Worm (Caenorhabditis elegans): ENCODE data around the gene C15H7.3.

Gene C15H7.3

DNA sequence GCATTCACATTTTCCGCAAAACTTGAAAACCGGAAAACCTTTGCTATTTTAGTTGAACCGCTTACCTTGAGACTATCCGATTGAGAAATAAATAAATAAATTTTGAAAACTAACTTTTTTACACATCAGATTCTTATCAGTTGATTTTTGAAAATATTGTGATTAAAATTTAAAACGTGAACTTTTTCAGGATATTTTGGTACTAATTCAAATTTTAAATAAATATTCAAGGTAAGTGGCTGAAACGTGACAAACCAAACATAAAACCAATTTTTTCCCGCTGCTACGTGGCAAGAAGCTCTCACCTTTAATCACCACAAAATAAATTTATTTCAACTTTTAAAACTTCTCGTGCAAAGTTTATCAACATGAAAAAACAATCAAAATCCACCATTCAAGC is at the start of gene C15H7.3:
Gene C15H7.3, minus strand, starts transcription at position 101 of the 400 bp plus-strand sequence.
- TF ChIP-seq dve-1 (tag; optimal IDR thresholded peaks at IDR 0.05): no peak
- no peak for TF ChIP-seq sox-4 (tag; optimal IDR thresholded peaks at IDR 0.05)
- TF ChIP-seq ama-1 (optimal IDR thresholded peaks at IDR 0.05): no peak
- no peak for TF ChIP-seq ceh-2 (tag; optimal IDR thresholded peaks at IDR 0.05)
- no peak for TF ChIP-seq nhr-11 (tag; optimal IDR thresholded peaks at IDR 0.05)
- no peak for TF ChIP-seq T23F11.4 (GFP tag; optimal IDR thresholded peaks at IDR 0.05)

DNA sequence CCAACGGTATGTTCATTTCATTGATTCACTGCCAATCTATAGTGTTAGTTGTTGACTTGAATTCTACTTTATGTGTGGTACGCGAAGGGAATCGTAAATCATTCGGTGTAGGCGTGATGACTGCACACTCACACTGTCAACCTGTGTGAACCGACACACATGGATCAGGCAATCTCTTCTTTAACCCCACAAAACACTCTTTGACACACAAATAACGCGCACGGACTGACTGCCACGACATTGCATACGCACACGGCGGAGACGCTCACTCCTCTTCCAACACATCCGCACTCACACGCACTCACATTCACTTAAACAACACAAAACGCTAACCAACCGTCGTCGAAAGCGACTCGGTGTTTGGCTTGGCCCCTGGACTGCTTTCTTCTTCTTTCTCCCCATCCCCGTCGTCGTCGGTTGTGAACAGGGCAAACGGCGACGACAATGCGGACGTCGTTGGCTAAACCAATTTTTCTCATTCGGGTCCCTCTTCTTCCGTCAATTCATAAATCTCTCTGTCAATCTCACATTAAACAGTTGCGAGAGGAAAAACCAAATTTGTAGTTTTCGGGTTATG is 48.4 kb upstream of the C15H7.3 start:
- TF ChIP-seq ceh-19 (GFP tag; optimal IDR thresholded peaks at IDR 0.05) (no peak), ceh-22 (tag; optimal IDR thresholded peaks at IDR 0.05) (no peak), sdc-2 (tag; optimal IDR thresholded peaks at IDR 0.05) (peak; percentile 29), hlh-6 (tag; optimal IDR thresholded peaks at IDR 0.05) (peak; percentile 50), unc-55 (GFP tag; optimal IDR thresholded peaks at IDR 0.05) (peak; percentile 80), hlh-8 (tag; optimal IDR thresholded peaks at IDR 0.05) (no peak), unc-42 (tag; optimal IDR thresholded peaks at IDR 0.05) (peak; percentile 40), ceh-31 (tag; optimal IDR thresholded peaks at IDR 0.05) (peak; percentile 2)

DNA sequence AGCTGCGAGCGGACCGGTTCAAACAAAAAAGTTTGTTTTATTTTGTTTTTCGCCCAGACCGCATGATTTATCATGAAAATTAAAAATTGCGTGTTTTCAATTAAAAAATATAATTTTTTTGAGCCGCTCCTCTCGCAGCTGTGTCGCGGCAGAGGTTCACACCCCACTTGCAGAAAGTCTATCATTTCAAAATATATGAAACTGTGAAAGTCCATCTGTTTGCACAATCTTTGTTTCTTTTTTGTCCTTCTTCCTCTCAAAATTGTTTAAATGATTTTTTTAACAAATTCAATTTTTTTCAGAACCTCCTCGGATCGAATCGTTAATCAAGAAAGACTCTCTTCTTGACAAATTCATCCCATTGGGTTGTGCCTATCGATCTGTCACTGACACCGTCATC is 47.8 kb upstream of the C15H7.3 start, which contains the start of gene tlk-1:
Gene tlk-1, plus strand, starts transcription at position 301 of the 400 bp plus-strand sequence.
- TF ChIP-seq ceh-14 (tag; optimal IDR thresholded peaks at IDR 0.05) (no peak), pha-4 (tag; optimal IDR thresholded peaks at IDR 0.05) (no peak), unc-3 (GFP tag; conservative IDR thresholded peaks at IDR 0.05) (no peak), unc-3 (tag; optimal IDR thresholded peaks at IDR 0.05) (no peak), elt-2 (tag; optimal IDR thresholded peaks at IDR 0.05) (no peak)

DNA sequence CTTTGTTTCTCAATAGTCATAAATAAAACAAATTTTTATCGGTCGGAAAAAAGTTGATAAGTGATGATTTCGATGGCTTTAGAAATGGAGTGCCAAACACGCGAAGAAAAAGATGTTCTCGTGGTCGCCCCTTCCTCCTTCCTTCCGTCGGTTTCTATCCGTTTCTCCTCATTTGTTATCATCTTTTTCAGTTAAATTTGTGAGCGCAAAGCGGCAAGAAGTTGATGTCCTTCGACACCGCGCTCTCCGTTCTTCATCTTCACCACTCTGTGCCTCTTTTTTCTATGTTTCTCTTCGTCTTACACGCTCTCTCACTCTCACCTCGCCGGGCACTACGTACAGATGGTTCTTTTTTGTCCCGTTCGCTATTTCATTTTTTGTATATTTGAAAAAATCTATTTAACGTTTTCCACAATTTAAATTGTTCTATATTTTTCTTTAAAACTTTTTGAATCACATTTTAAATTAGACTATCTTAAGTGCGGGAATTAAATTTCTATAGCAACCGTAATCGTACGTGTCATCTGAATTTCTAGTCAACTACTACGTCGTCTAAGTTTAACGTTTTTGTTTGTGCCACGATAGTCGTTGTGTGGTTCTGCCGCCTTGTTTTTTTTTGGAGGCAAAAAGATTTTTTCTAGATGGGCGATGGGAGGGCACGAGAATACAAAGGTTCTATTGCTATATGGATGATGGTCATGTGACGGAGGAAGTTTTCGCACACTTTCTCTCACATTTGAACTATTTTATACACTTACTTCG is 47.0 kb upstream of the C15H7.3 start:
- TF ChIP-seq ttx-3 (tag; optimal IDR thresholded peaks at IDR 0.05) (no peak), ref-2 (tag; optimal IDR thresholded peaks at IDR 0.05) (no peak), ceh-45 (GFP tag; IDR thresholded peaks at IDR 0.05) (no peak), syd-9 (tag; optimal IDR thresholded peaks at IDR 0.05) (no peak), hlh-8 (tag; optimal IDR thresholded peaks at IDR 0.05) (no peak), ama-1 (optimal IDR thresholded peaks at IDR 0.05) (no peak), eyg-1 (tag; optimal IDR thresholded peaks at IDR 0.05) (no peak), elt-2 (tag; optimal IDR thresholded peaks at IDR 0.05) (peak; percentile 5)

DNA sequence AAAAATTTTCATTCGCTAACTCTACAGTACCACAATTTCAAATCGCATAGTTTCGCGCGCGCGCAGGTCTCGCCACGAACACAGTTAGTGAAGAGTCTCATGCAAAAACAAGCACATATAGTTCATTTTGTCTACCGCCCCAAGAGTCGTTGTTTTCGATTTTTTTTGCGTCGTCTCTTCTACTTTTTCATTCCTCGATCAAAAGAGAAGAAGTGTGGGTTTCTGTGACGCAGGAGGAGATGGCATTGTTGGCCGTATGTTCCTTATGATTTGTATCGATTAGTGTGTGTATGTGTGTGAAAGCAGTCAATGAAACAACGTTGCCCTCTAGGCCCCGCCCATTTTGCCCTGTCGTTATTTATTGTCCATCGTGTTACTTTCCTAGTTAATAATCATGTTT is 46.1 kb upstream of the C15H7.3 start:
- TF ChIP-seq hlh-15 (tag; optimal IDR thresholded peaks at IDR 0.05) (no peak), sdc-2 (tag; optimal IDR thresholded peaks at IDR 0.05) (no peak), npax-4 (tag; optimal IDR thresholded peaks at IDR 0.05) (no peak), F13H6.1 (tag; optimal IDR thresholded peaks at IDR 0.05) (no peak), ztf-16 (tag; optimal IDR thresholded peaks at IDR 0.05) (no peak), hlh-8 (tag; optimal IDR thresholded peaks at IDR 0.05) (no peak), tbx-2 (tag; optimal IDR thresholded peaks at IDR 0.05) (no peak), zip-5 (tag; optimal IDR thresholded peaks at IDR 0.05) (no peak)

DNA sequence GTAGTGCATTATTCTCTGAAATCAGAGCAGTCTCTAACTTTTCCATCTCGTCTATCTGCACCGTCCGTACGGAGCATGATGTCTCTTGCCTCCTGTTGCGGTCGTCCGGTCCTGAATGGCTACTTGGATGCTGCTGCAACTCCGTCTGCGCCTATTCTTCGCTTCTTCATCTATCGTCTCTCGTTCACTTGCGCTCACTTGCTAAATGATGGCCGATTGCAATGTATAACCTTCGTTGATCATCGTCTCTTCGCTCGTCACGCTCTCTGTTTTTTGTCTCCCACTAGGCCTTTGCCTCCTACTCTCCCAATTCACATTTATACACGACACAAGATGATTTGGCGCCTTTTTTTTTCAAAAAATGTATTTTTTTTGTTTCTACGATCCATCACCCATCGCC is 45.6 kb upstream of the C15H7.3 start:
- TF ChIP-seq unc-86 (tag; optimal IDR thresholded peaks at IDR 0.05): peak; percentile 3
- no peak for TF ChIP-seq pros-1 (tag; optimal IDR thresholded peaks at IDR 0.05)
- peak; percentile 18 for TF ChIP-seq ceh-34 (tag; optimal IDR thresholded peaks at IDR 0.05)
- TF ChIP-seq ceh-18 (tag; optimal IDR thresholded peaks at IDR 0.05): peak; percentile 53
- TF ChIP-seq fkh-6 (tag; optimal IDR thresholded peaks at IDR 0.05): no peak
- peak; percentile 59 for TF ChIP-seq F13H6.1 (tag; optimal IDR thresholded peaks at IDR 0.05)
- peak; percentile 6 for TF ChIP-seq ceh-31 (tag; optimal IDR thresholded peaks at IDR 0.05)
- no peak for TF ChIP-seq nhr-11 (tag; optimal IDR thresholded peaks at IDR 0.05)
- TF ChIP-seq nfya-1 (tag; optimal IDR thresholded peaks at IDR 0.05): peak; percentile 70
- peak; percentile 34 for TF ChIP-seq tbx-2 (tag; optimal IDR thresholded peaks at IDR 0.05)

All from whole organism, late embryonic.